Worm (Caenorhabditis elegans): ENCODE results near the gene F57C2.5.

F57C2.5 gene

ce11 chrII:14496809-14497208, 31.2 kb downstream of the F57C2.5 start (continued):
- TF ChIP-seq zag-1 (tag; optimal IDR thresholded peaks at IDR 0.05) (no peak), mdl-1 (tag; optimal IDR thresholded peaks at IDR 0.05) (peak in 1 of 2 experiments; percentile 86), egl-27 (tag; optimal IDR thresholded peaks at IDR 0.05) (peak; percentile 22 to 50), hlh-4 (tag; optimal IDR thresholded peaks at IDR 0.05) (no peak), ceh-82 (tag; optimal IDR thresholded peaks at IDR 0.05) (peak; percentile 26 to 56 (median 48)), nhr-28 (tag; optimal IDR thresholded peaks at IDR 0.05) (no peak), nhr-12 (tag; optimal IDR thresholded peaks at IDR 0.05) (no peak), unc-130 (tag; optimal IDR thresholded peaks at IDR 0.05) (peak; percentile 78), isw-1 (GFP tag; IDR thresholded peaks at IDR 0.05) (no peak), egl-13 (tag; optimal IDR thresholded peaks at IDR 0.05) (peak; percentile 40), dpl-1 (GFP tag; optimal IDR thresholded peaks at IDR 0.05) (peak; percentile 30 to 67 (median 58)), F16B12.6 (tag; optimal IDR thresholded peaks at IDR 0.05) (peak; percentile 50), hlh-17 (GFP tag; optimal IDR thresholded peaks at IDR 0.05; ENCODE audit: borderline replicate concordance) (no peak), ceh-88 (GFP tag; IDR thresholded peaks at IDR 0.05) (peak; percentile 54), ets-5 (GFP tag; IDR thresholded peaks at IDR 0.05) (no peak), ceh-8 (GFP tag; optimal IDR thresholded peaks at IDR 0.05) (peak; percentile 41), mab-9 (GFP tag; IDR thresholded peaks at IDR 0.05) (no peak), snu-23 (GFP tag; optimal IDR thresholded peaks at IDR 0.05) (peak; percentile 88), grh-1 (GFP tag; IDR thresholded peaks at IDR 0.05) (peak; percentile 47; the same call in 1 of the 2 replicates), hpl-2 (GFP tag; optimal IDR thresholded peaks at IDR 0.05) (peak; percentile 72), tbx-2 (tag; optimal IDR thresholded peaks at IDR 0.05) (peak; percentile 83), vab-15 (tag; optimal IDR thresholded peaks at IDR 0.05) (peak; percentile 57), lin-15B (tag; optimal IDR thresholded peaks at IDR 0.05) (no peak), ama-1 (optimal IDR thresholded peaks at IDR 0.05) (no peak), nhr-77 (tag; optimal IDR thresholded peaks at IDR 0.05) (peak; percentile 97), rnt-1 (tag; optimal IDR thresholded peaks at IDR 0.05) (peak; percentile 90), sox-4 (tag; optimal IDR thresholded peaks at IDR 0.05) (peak; percentile 24), elt-2 (tag; optimal IDR thresholded peaks at IDR 0.05) (peak; percentile 65), ceh-90 (tag; optimal IDR thresholded peaks at IDR 0.05) (peak; percentile 53), ces-1 (GFP tag; optimal IDR thresholded peaks at IDR 0.05) (no peak), fkh-8 (tag; optimal IDR thresholded peaks at IDR 0.05) (peak; percentile 39)

ce11 chrII:14495341-14495740, 32.7 kb downstream of the F57C2.5 start:
- TF ChIP-seq skn-1 (tag; optimal IDR thresholded peaks at IDR 0.05) = peak; percentile 44
- TF ChIP-seq snu-23 (GFP tag; optimal IDR thresholded peaks at IDR 0.05) = peak; percentile 9
- peak; percentile 12 for TF ChIP-seq nhr-90 (tag; optimal IDR thresholded peaks at IDR 0.05; ENCODE audit: poor library complexity)
- no peak for TF ChIP-seq efl-1 (optimal IDR thresholded peaks at IDR 0.05)
- peak in 1 of 2 experiments; percentile 27 for TF ChIP-seq efl-1 (GFP tag; optimal IDR thresholded peaks at IDR 0.05 in 1 of 2)
- peak; percentile 45 for TF ChIP-seq nhr-20 (tag; optimal IDR thresholded peaks at IDR 0.05)
- no peak for TF ChIP-seq mep-1 (tag; optimal IDR thresholded peaks at IDR 0.05)
- TF ChIP-seq blmp-1 (tag; optimal IDR thresholded peaks at IDR 0.05) = peak; percentile 39
- TF ChIP-seq zip-4 (GFP tag; optimal IDR thresholded peaks at IDR 0.05) = no peak
- TF ChIP-seq dsc-1 (tag; optimal IDR thresholded peaks at IDR 0.05) = no peak
- no peak for TF ChIP-seq tbx-2 (tag; optimal IDR thresholded peaks at IDR 0.05)
- TF ChIP-seq lin-14 (GFP tag; optimal IDR thresholded peaks at IDR 0.05) = peak; percentile 34
- peak in 4 of 6 experiments; percentile 22 to 47 (median 31) for TF ChIP-seq elt-3 (tag; optimal IDR thresholded peaks at IDR 0.05)
- no peak for TF ChIP-seq rnt-1 (tag; optimal IDR thresholded peaks at IDR 0.05)
- 0 out of 2 replicates have a peak, but pooled peaks have one; percentile 14 for TF ChIP-seq nhr-19 (GFP tag; conservative IDR thresholded peaks at IDR 0.05)
- TF ChIP-seq nhr-76 (tag; optimal IDR thresholded peaks at IDR 0.05) = no peak

Data from whole organism, L1 larva.